Worm (Caenorhabditis elegans) whole organism, mixed stage, embryonic: ENCODE measurements around the gene T28A11.20.

ENCODE experiments used
- M03D4.4 ChIP-seq: sonication (generic microtip); optimal IDR thresholded peaks from 2 replicates; lab custom pipeline; 2017; ENCODE audit warnings: mild to moderate bottlenecking, missing genetic modification characterization, missing compliant biosample characterization
- bed-3 ChIP-seq: fragments of 200-800 bp; sonication (Bioruptor generic); optimal IDR thresholded peaks from 3 replicates; lab custom pipeline; 2018; ENCODE audit warnings: mild to moderate bottlenecking, missing genetic modification characterization, moderate library complexity, missing compliant biosample characterization
- blmp-1 ChIP-seq: fragments of 150-350 bp; optimal IDR thresholded peaks from 2 replicates; lab custom pipeline; 2014; ENCODE audit warnings: missing biosample characterization, missing genetic modification characterization
- ceh-39 ChIP-seq: fragments of 150-350 bp; optimal IDR thresholded peaks from 2 replicates; lab custom pipeline; 2014; ENCODE audit warnings: missing biosample characterization, missing genetic modification characterization
- ceh-43 ChIP-seq: fragments of 200-800 bp; sonication (Bioruptor generic); optimal IDR thresholded peaks from 2 replicates; lab custom pipeline; 2018; ENCODE audit warnings: mild to moderate bottlenecking, missing genetic modification characterization, moderate library complexity, missing compliant biosample characterization
- ceh-83 ChIP-seq: fragments of 200-800 bp; sonication (Bioruptor generic); optimal IDR thresholded peaks from 2 replicates; lab custom pipeline; 2018; ENCODE audit warnings: mild to moderate bottlenecking, missing genetic modification characterization, missing compliant biosample characterization
- ces-1 ChIP-seq: fragments of 150-350 bp; optimal IDR thresholded peaks from 2 replicates; lab custom pipeline; 2014; ENCODE audit warnings: missing biosample characterization, missing genetic modification reagents, missing genetic modification characterization
- cnd-1 ChIP-seq: fragments of 200-800 bp; sonication (Bioruptor generic); optimal IDR thresholded peaks from 2 replicates; lab custom pipeline; 2018; ENCODE audit warnings: mild to moderate bottlenecking, missing genetic modification characterization, missing compliant biosample characterization
- drap-1 ChIP-seq: fragments of 200-800 bp; sonication (Bioruptor generic); optimal IDR thresholded peaks from 3 replicates; lab custom pipeline; 2018; ENCODE audit warnings: mild to moderate bottlenecking, missing genetic modification characterization, missing compliant biosample characterization
- elt-1 ChIP-seq: sonication (generic microtip); optimal IDR thresholded peaks from 2 replicates; lab custom pipeline; 2017; ENCODE audit warnings: missing genetic modification characterization, mild to moderate bottlenecking, missing compliant biosample characterization, antibody characterized with exemption, moderate library complexity, borderline replicate concordance; ENCODE audit not compliant: insufficient read depth
- elt-3 ChIP-seq: fragments of 150-350 bp; optimal IDR thresholded peaks from 2 replicates; lab custom pipeline; 2014; ENCODE audit warnings: missing biosample characterization, missing genetic modification characterization
- flh-1 ChIP-seq: fragments of 200-800 bp; sonication (Bioruptor generic); optimal IDR thresholded peaks from 2 replicates; lab custom pipeline; 2018; ENCODE audit warnings: mild to moderate bottlenecking, missing genetic modification characterization, moderate library complexity, missing compliant biosample characterization
- hlh-1 ChIP-seq: fragments of 150-350 bp; optimal IDR thresholded peaks from 2 replicates; lab custom pipeline; 2014; ENCODE audit warnings: missing biosample characterization, missing genetic modification reagents, missing genetic modification characterization
- lin-32 ChIP-seq: fragments of 200-800 bp; sonication (Bioruptor generic); optimal IDR thresholded peaks from 2 replicates; lab custom pipeline; 2018; ENCODE audit warnings: mild to moderate bottlenecking, missing genetic modification characterization, missing compliant biosample characterization
- lsy-2 ChIP-seq: fragments of 150-350 bp; optimal IDR thresholded peaks from 2 replicates; lab custom pipeline; 2014; ENCODE audit warnings: missing biosample characterization, missing genetic modification characterization
- mab-5 ChIP-seq: fragments of 150-350 bp; optimal IDR thresholded peaks from 2 replicates; lab custom pipeline; 2014; ENCODE audit warnings: missing biosample characterization, missing genetic modification characterization
- mep-1 ChIP-seq: fragments of 150-350 bp; optimal IDR thresholded peaks from 2 replicates; lab custom pipeline; 2017; ENCODE audit warnings: missing biosample characterization, missing genetic modification reagents, missing genetic modification characterization, inconsistent platforms
- mls-2 ChIP-seq: sonication (generic microtip); optimal IDR thresholded peaks from 2 replicates; lab custom pipeline; 2016; ENCODE audit warnings: mild to moderate bottlenecking, missing genetic modification characterization, moderate library complexity, missing compliant biosample characterization
- nhr-12 ChIP-seq: fragments of 150-350 bp; optimal IDR thresholded peaks from 2 replicates; lab custom pipeline; 2014; ENCODE audit warnings: missing biosample characterization, missing genetic modification characterization
- nhr-2 ChIP-seq: fragments of 150-350 bp; optimal IDR thresholded peaks from 2 replicates; lab custom pipeline; 2014; ENCODE audit warnings: missing biosample characterization, missing genetic modification characterization
- nhr-237 ChIP-seq: fragments of 150-350 bp; optimal IDR thresholded peaks from 2 replicates; lab custom pipeline; 2014; ENCODE audit warnings: missing biosample characterization, missing genetic modification characterization
- nhr-28 ChIP-seq: fragments of 150-350 bp; optimal IDR thresholded peaks from 2 replicates; lab custom pipeline; 2014; ENCODE audit warnings: missing biosample characterization, missing genetic modification characterization
- nhr-76 ChIP-seq: sonication (generic microtip); optimal IDR thresholded peaks from 2 replicates; lab custom pipeline; 2017; ENCODE audit warnings: missing biosample characterization, missing genetic modification characterization
- pha-4 ChIP-seq: fragments of 150-350 bp; optimal IDR thresholded peaks from 2 replicates; lab custom pipeline; 2018; ENCODE audit warnings: missing biosample characterization, missing genetic modification reagents, missing genetic modification characterization
- sem-2 ChIP-seq: fragments of 200-800 bp; sonication (Bioruptor generic); optimal IDR thresholded peaks from 2 replicates; lab custom pipeline; 2018; ENCODE audit warnings: mild to moderate bottlenecking, missing genetic modification characterization, missing compliant biosample characterization
- snpc-4 ChIP-seq: fragments of 150-350 bp; optimal IDR thresholded peaks from 2 replicates; lab custom pipeline; 2014; ENCODE audit warnings: missing biosample characterization, missing genetic modification characterization
- sptf-1 ChIP-seq: sonication (generic microtip); optimal IDR thresholded peaks from 2 replicates; lab custom pipeline; 2017; ENCODE audit warnings: mild to moderate bottlenecking, missing genetic modification characterization, moderate library complexity, missing compliant biosample characterization
- tbx-8 ChIP-seq: fragments of 200-800 bp; sonication (Bioruptor generic); optimal IDR thresholded peaks from 2 replicates; lab custom pipeline; 2018; ENCODE audit warnings: mild to moderate bottlenecking, missing genetic modification characterization, moderate library complexity, missing compliant biosample characterization
- unc-120 ChIP-seq: sonication (generic microtip); optimal IDR thresholded peaks from 2 replicates; lab custom pipeline; 2017; ENCODE audit warnings: missing genetic modification characterization, missing compliant biosample characterization; ENCODE audit not compliant: poor library complexity, severe bottlenecking
- unc-39 ChIP-seq: fragments of 150-350 bp; optimal IDR thresholded peaks from 2 replicates; lab custom pipeline; 2014; ENCODE audit warnings: missing biosample characterization, missing genetic modification characterization
- unc-62 ChIP-seq: fragments of 150-350 bp; optimal IDR thresholded peaks from 2 replicates; lab custom pipeline; 2014; ENCODE audit warnings: missing biosample characterization, missing genetic modification reagents, missing genetic modification characterization
- zip-8 ChIP-seq: fragments of 150-350 bp; optimal IDR thresholded peaks from 2 replicates; lab custom pipeline; 2014; ENCODE audit warnings: missing biosample characterization, missing genetic modification characterization

The T28A11.20 gene

DNA sequence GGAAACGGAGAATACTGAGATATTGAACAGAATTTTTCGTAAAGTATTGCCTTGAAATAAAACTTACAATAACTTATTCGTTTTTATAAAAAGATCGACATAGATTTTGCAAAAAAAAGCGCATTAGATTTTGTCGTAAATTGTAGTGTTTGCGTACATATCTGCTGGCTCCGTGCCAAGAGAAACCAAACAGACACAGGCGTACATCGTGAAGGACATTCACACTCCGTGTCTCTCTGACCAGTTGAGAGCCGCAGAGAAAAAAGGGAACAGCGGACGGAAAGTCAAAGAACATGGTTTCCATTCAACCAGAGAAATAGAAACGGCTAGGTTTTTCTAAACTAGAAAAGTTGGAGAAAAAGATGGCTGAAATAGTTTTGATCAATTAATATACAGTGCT lies 42.3 kb upstream of the T28A11.20 start, which contains the start of gene arrd-19:
TSS of gene arrd-19 (minus strand) at position 209 of the 400 bp plus-strand sequence.
- peak; percentile 4 for TF ChIP-seq mep-1
- TF ChIP-seq hlh-1 (tag; lab: Kevin White, UChicago) = peak; percentile 49
- peak; percentile 19 for TF ChIP-seq nhr-237 (tag; lab: Kevin White, UChicago)
- no peak for TF ChIP-seq lin-32 (GFP tag; lab: Kevin White, UChicago)
- TF ChIP-seq, all 35 proteins: peak for 3

DNA sequence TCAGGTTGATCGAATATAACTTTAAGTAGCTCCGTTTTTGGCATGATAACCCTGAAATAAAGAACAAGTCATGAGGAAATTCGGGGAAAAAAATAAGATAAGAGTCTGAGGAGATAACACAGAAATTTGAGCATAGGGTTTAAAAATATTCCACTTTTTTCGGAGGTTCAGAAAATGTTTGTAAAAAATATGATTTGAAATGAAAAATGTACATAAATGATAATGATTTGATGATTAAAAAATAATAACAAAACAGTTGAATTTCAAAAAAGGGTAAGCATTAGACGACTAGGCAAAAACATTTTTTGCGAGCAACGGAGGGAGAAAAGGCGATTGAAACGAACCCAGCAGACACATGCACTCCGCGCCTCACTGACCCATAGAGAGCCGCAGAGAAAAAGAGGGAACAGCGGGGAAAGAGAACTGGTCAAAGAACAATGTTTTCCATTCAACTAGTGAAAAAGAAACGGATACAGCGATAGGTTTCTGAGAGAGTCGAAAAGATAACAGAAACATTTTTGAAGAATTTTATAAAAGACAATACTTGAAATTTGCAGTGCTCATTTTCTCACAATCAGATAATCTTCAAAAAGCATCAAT lies 39.1 kb upstream of the T28A11.20 start, which contains the start of gene arrd-18:
TSS of gene arrd-18 (minus strand) at position 51 of the 600 bp plus-strand sequence.
- no peak for TF ChIP-seq sem-2
- no peak for TF ChIP-seq drap-1
- no peak for TF ChIP-seq nhr-2
- TF ChIP-seq sptf-1 (tag; lab: Kevin White, UChicago) = no peak
- peak; percentile 10 for TF ChIP-seq ces-1 (GFP tag; lab: Kevin White, UChicago)
- TF ChIP-seq tbx-8 = no peak
- peak; percentile 3 for TF ChIP-seq hlh-1 (tag; lab: Kevin White, UChicago)
- TF ChIP-seq, all 35 proteins: peak for 2

DNA sequence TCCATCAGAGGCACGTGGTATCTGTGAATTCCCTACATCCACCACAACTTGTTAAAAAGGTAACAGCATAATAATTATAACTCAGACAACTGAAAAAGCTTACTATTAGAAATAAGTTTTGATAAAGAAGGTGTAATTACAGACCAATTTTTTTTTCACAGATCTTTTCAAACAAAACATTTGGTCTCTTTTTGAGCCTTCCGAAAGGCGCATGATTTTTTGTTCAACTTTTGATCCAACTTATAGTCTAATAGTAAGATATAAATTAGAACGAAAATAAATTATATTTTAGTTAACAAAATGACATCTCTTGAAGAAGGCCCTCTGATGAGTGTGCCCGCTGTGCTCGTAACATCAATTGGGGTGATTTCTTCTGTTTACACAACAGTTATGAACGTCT lies 35.1 kb upstream of the T28A11.20 start, which contains the start of gene srbc-3:
TSS of gene srbc-3 (plus strand) at position 301 of the 400 bp plus-strand sequence.
- TF ChIP-seq lsy-2 (tag; lab: Kevin White, UChicago) (no peak), mls-2 (no peak)
- TF ChIP-seq, all 35 proteins: peak for 0

DNA sequence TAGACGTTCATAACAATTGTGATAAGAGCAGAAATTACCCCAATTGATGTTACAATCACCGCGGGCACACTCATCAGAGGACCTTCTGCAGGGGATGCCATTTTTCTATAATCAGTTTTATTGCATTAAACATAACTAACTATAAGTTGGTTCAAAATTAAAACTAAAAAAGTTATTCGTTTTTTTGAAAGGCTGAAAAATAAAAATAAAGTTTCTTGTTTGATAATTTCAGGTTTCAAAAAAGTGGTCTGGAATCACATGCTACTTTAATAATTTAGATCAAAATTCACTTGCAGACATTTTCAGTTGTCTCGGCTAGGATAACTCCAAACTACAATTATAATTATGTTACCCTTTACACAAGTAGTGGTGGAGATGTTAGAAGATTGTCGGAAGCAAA lies 28.8 kb upstream of the T28A11.20 start, which contains the start of gene srbc-1:
TSS of gene srbc-1 (minus strand) at position 101 of the 400 bp plus-strand sequence.
- no peak for TF ChIP-seq mab-5 (tag; lab: Kevin White, UChicago)
- TF ChIP-seq M03D4.4 = no peak
- no peak for TF ChIP-seq pha-4 (tag; lab: Kevin White, UChicago)
- no peak for TF ChIP-seq elt-3 (tag; lab: Kevin White, UChicago)
- TF ChIP-seq bed-3 (GFP tag; lab: Kevin White, UChicago) = no peak
- no peak for TF ChIP-seq cnd-1 (tag; lab: Kevin White, UChicago)
- TF ChIP-seq nhr-76 (tag; lab: Kevin White, UChicago) = no peak
- TF ChIP-seq flh-1 = no peak
- TF ChIP-seq ceh-39 (tag; lab: Kevin White, UChicago) = no peak

DNA sequence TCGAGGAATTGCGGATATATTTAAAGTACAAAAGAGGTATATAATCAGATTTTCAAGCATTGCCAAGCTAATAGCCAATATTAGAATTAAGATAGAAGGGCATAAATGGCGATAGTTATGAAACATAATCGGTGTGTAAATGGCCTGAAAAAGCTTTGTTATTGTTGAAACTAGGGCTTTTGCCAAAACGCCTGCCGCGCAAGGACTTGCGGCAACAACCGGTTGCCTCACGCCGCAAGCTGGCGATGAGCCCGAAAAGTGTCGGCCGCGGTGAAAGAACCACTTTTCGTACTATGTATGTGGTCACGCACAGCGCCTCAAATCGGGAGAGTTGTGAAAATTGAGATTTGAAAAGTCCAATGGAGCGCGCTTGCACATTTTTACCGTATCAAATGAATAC lies 26.4 kb upstream of the T28A11.20 start:
- TF ChIP-seq unc-39 (tag; lab: Kevin White, UChicago) (no peak), snpc-4 (tag; lab: Kevin White, UChicago) (no peak), mep-1 (no peak), elt-1 (tag; lab: Kevin White, UChicago) (no peak), nhr-2 (no peak), nhr-28 (no peak), mls-2 (no peak), unc-120 (tag; lab: Kevin White, UChicago) (no peak), ceh-39 (tag; lab: Kevin White, UChicago) (no peak), ceh-83 (GFP tag; lab: Kevin White, UChicago) (no peak), M03D4.4 (no peak)

DNA sequence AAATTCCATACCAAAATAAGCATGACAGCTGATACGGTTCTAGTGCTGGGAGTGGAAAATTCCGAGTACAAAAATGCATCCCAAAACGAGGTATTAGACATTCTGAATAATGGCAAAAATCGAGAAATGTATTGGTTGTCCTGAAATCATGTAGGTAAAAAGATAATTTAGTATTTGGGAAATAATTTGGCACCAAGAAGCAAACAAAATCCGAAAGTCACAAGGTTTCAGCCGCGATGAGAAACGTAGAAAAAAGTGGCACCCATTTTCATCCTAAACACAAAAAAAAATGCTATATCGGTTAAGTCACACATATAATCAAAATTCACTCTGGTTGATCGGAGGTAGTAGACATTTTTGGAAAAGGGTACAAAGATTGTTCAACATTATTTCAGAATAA lies 24.7 kb upstream of the T28A11.20 start, which contains the start of gene srx-122:
TSS of gene srx-122 (minus strand) at position 101 of the 400 bp plus-strand sequence.
- TF ChIP-seq unc-62 (GFP tag; lab: Kevin White, UChicago) (no peak), sptf-1 (tag; lab: Kevin White, UChicago) (no peak), snpc-4 (tag; lab: Kevin White, UChicago) (no peak)

DNA sequence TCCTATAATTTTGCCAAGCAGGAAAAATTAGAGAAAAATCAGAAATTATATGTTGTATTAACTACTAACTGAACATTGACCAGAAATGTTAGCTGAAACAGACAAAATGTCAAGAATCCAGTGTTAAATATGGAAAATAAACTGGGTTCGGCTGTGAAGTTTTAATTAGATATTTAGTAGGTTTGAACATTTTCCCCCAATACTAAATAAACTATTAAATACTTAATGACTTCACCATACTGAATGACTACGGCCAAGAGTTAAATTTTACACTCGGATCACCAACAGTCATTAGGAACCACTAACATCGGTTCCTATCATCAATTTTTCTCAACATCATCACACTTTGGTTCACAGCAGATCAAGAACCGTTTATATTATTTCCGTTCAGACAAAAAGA lies 22.3 kb upstream of the T28A11.20 start:
- TF ChIP-seq nhr-28 = no peak
- no peak for TF ChIP-seq unc-39 (tag; lab: Kevin White, UChicago)
- no peak for TF ChIP-seq cnd-1 (tag; lab: Kevin White, UChicago)
- no peak for TF ChIP-seq tbx-8
- no peak for TF ChIP-seq lin-32 (GFP tag; lab: Kevin White, UChicago)
- TF ChIP-seq ceh-83 (GFP tag; lab: Kevin White, UChicago) = no peak
- no peak for TF ChIP-seq snpc-4 (tag; lab: Kevin White, UChicago)
- no peak for TF ChIP-seq blmp-1 (tag; lab: Kevin White, UChicago)
- no peak for TF ChIP-seq nhr-76 (tag; lab: Kevin White, UChicago)
- TF ChIP-seq nhr-12 (tag; lab: Kevin White, UChicago) = no peak
- no peak for TF ChIP-seq M03D4.4
- TF ChIP-seq mls-2 = no peak
- TF ChIP-seq elt-3 (tag; lab: Kevin White, UChicago) = no peak
- TF ChIP-seq ceh-43 (GFP tag; lab: Kevin White, UChicago) = no peak
- no peak for TF ChIP-seq lsy-2 (tag; lab: Kevin White, UChicago)
- TF ChIP-seq sem-2 = no peak
- no peak for TF ChIP-seq zip-8 (tag; lab: Kevin White, UChicago)
- no peak for TF ChIP-seq nhr-237 (tag; lab: Kevin White, UChicago)
- TF ChIP-seq ceh-39 (tag; lab: Kevin White, UChicago) = no peak
- TF ChIP-seq, all 35 proteins: peak for 0
